Fruit fly (Drosophila melanogaster) whole organism, pupa: Measurements from ENCODE around the gene Dip-B.

Experiments used
- CG10348 ChIP-seq: fragments of 200-800 bp; sonication (Bioruptor generic); IDR thresholded peaks from 2 replicates; pipeline ENCODE4 v1.3.6; 2022; ENCODE audit warnings: missing biosample characterization, missing genetic modification characterization
- CG34367 ChIP-seq: fragments of 200-800 bp; sonication (Bioruptor generic); optimal IDR thresholded peaks from 2 replicates; lab custom pipeline; 2018; ENCODE audit warnings: missing biosample characterization, mild to moderate bottlenecking, missing genetic modification characterization
- CG4496 ChIP-seq: fragments of 200-800 bp; sonication (Bioruptor generic); IDR thresholded peaks from 3 replicates; pipeline ENCODE4 v1.3.6; 2022; ENCODE audit warnings: missing biosample characterization, missing genetic modification characterization
- CG8301 ChIP-seq: fragments of 200-800 bp; sonication (Bioruptor generic); optimal IDR thresholded peaks from 2 replicates; lab custom pipeline; 2018; ENCODE audit warnings: missing biosample characterization, mild to moderate bottlenecking, missing genetic modification characterization
- D1 ChIP-seq: fragments of 200-800 bp; sonication (Bioruptor generic); optimal IDR thresholded peaks from 2 replicates; lab custom pipeline; 2018; ENCODE audit warnings: missing biosample characterization, mild to moderate bottlenecking, missing genetic modification characterization, moderate library complexity
- Ets98B ChIP-seq: fragments of 200-800 bp; sonication (Bioruptor generic); IDR thresholded peaks from 2 replicates; pipeline ENCODE4 v1.3.6; 2022; ENCODE audit warnings: missing biosample characterization, missing genetic modification characterization
- Pif1A ChIP-seq: fragments of 200-800 bp; sonication (Bioruptor generic); optimal IDR thresholded peaks from 3 replicates; lab custom pipeline; 2016; ENCODE audit warnings: missing biosample characterization, missing genetic modification characterization

Dip-B gene

DNA sequence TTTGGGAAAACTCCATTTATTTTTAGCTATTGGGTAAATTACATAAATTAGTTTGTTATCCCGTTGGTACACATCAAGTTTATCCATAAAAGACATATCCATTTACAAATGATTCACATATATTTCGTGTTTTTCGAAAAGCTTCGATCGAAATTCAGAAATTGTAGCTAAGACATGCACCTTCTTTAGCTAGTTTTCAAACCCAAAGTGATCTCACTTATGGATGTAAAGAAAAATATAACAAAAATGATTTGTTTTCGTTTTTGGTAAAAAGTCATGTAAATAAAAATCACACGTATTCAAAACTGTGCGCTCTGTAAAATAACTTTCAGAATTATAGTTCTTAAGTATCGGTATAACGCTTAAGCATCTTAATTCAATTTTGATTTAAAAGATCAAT is 51.4 kb downstream of the Dip-B start:
- TF ChIP-seq CG10348 (GFP tag; lab: Robert Waterston, UW): no peak
- TF ChIP-seq CG34367 (tag; lab: Kevin White, UChicago): no peak
- peak; percentile 52 for TF ChIP-seq D1 (tag; lab: Kevin White, UChicago)

DNA sequence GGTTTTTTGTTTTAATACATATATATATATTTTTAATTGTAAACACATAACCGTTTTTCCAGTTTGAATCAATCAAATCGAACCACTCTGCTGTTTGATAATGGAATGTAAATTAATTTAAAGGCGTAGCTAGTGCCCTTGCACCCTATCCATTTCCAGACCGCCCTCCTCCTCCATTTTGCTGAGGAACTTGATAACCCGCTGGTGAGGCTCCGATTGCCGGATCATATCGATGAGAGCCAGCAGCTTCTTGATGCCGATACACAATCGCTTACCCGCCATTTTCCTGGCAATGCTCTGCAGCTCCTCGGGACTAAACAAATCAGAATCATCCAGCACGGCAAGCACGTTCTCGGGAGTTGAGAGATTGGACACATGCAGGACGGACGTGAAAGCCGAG is 52.5 kb downstream of the Dip-B start:
- no peak for TF ChIP-seq CG8301 (tag; lab: Kevin White, UChicago)
- no peak for TF ChIP-seq Ets98B
- TF ChIP-seq CG4496: no peak
- no peak for TF ChIP-seq D1 (tag; lab: Kevin White, UChicago)
- no peak for TF ChIP-seq Pif1A
